Worm (Caenorhabditis elegans) whole organism, L2 larva: ENCODE results near the gene C30A5.16.

ENCODE experiments used
- elt-1 ChIP-seq: fragments of 150-350 bp; optimal IDR thresholded peaks from 2 replicates; lab custom pipeline; 2014; ENCODE audit warnings: missing biosample characterization, missing genetic modification characterization
- elt-3 ChIP-seq: sonication (generic microtip); optimal IDR thresholded peaks from 2 replicates; lab custom pipeline; 2017; ENCODE audit warnings: missing biosample characterization, missing genetic modification characterization
- mdl-1 ChIP-seq, 2 experiments: fragments of 150-350 bp in 1 of 2; sonication (generic microtip) in 1 of 2; optimal IDR thresholded peaks; 2 replicates each; lab custom pipeline; 2017; ENCODE audit warnings: missing biosample characterization in 2 of 2, missing genetic modification characterization in 2 of 2
- unc-62 ChIP-seq: fragments of 150-350 bp; optimal IDR thresholded peaks from 2 replicates; lab custom pipeline; 2014; ENCODE audit warnings: missing biosample characterization, missing genetic modification reagents, missing genetic modification characterization

- TF ChIP-seq unc-62 (GFP tag; lab: Kevin White, UChicago): no peak
- no peak for TF ChIP-seq mdl-1 (tag; optimal IDR thresholded peaks at IDR 0.05; lab: Kevin White, UChicago)
- no peak for TF ChIP-seq elt-3 (tag; lab: Kevin White, UChicago)
- no peak for TF ChIP-seq elt-1 (tag; lab: Kevin White, UChicago)
Observed at ce11 chrIII:8265753-8266152, 47.7 kb downstream of the C30A5.16 start, which contains the start of gene mrps-9.
